Worm (Caenorhabditis elegans): ENCODE measurements around the gene gpa-8.

- no peak for TF ChIP-seq elt-1 (tag; optimal IDR thresholded peaks at IDR 0.05)
- TF ChIP-seq egl-27 (tag; optimal IDR thresholded peaks at IDR 0.05), result no peak
- no peak for TF ChIP-seq unc-39 (tag; optimal IDR thresholded peaks at IDR 0.05)
- TF ChIP-seq lin-39 (tag; optimal IDR thresholded peaks at IDR 0.05), result no peak
- TF ChIP-seq nhr-11 (tag; optimal IDR thresholded peaks at IDR 0.05), result no peak
- TF ChIP-seq blmp-1 (tag; optimal IDR thresholded peaks at IDR 0.05; ENCODE audit: insufficient read depth), result no peak
These were observed at the start of gene gpa-8 for ce11 chrV:12640384-12640783.
